Worm (Caenorhabditis elegans): ENCODE results near the gene srg-17.
A peak's percentile ranks its signal among the peaks of the same experiment; 100 is the strongest.

Gene srg-17

DNA sequence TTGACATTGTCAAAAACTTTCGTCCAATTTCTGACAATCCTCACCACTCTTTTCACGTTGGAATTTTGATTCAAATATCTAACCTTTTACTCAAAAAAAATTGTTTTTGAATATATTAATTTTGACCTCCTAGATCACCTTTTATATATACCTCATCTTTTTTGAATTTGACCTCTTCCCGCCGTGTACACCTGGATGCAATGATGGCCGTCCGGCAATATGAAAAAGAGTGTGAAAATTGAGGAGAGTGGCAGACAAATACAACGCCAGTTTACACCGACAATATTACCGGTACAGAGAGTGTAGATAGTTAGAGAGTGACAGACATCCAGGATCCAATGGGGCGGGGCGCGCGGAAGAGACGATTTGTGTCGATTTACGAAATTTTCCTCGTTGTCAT is 46.1 kb downstream of the srg-17 start, which contains the start of gene ceh-99 (continued):
- no peak for TF ChIP-seq F49E8.2 (tag; optimal IDR thresholded peaks at IDR 0.05; ENCODE audit: insufficient read depth)
- TF ChIP-seq nhr-80 (tag; optimal IDR thresholded peaks at IDR 0.05), result no peak
- TF ChIP-seq efl-1 (GFP tag; optimal IDR thresholded peaks at IDR 0.05), result peak; percentile 73
- peak; percentile 76 for TF ChIP-seq madf-6 (GFP tag; IDR thresholded peaks at IDR 0.05)
- no peak for TF ChIP-seq mel-28 (tag; optimal IDR thresholded peaks at IDR 0.05; ENCODE audit: borderline replicate concordance)
- TF ChIP-seq ceh-100 (GFP tag; IDR thresholded peaks at IDR 0.05), result no peak
- no peak for TF ChIP-seq dox-1 (GFP tag; IDR thresholded peaks at IDR 0.05)
- TF ChIP-seq madf-8 (GFP tag; conservative IDR thresholded peaks at IDR 0.05), result peak; percentile 50; the same call in 1 of the 2 replicates
- TF ChIP-seq ceh-58 (GFP tag; IDR thresholded peaks at IDR 0.05), result no peak
- no peak for TF ChIP-seq madf-10 (tag; optimal IDR thresholded peaks at IDR 0.05)
- no peak for TF ChIP-seq nhr-120 (GFP tag; IDR thresholded peaks at IDR 0.05)
- no peak for TF ChIP-seq nfya-1 (tag; optimal IDR thresholded peaks at IDR 0.05; ENCODE audit: borderline replicate concordance, insufficient read depth)
- no peak for TF ChIP-seq tlf-1 (GFP tag; optimal IDR thresholded peaks at IDR 0.05)
- no peak for TF ChIP-seq lin-26 (GFP tag; IDR thresholded peaks at IDR 0.05)
- TF ChIP-seq bed-1 (GFP tag; IDR thresholded peaks at IDR 0.05), result no peak
- no peak for TF ChIP-seq ztf-26 (tag; optimal IDR thresholded peaks at IDR 0.05)
- no peak for TF ChIP-seq somi-1 (GFP tag; optimal IDR thresholded peaks at IDR 0.05)
- TF ChIP-seq zfh-2 (GFP tag; conservative IDR thresholded peaks at IDR 0.05), result no peak
- no peak for TF ChIP-seq B0336.3 (GFP tag; IDR thresholded peaks at IDR 0.05)
- no peak for TF ChIP-seq nhr-27 (tag; optimal IDR thresholded peaks at IDR 0.05)
- TF ChIP-seq ceh-79 (tag; optimal IDR thresholded peaks at IDR 0.05), result no peak
- TF ChIP-seq cebp-1 (GFP tag; IDR thresholded peaks at IDR 0.05), result no peak
- no peak for TF ChIP-seq cebp-1 (tag; optimal IDR thresholded peaks at IDR 0.05)
- peak; percentile 14; the same call in 1 of the 2 replicates for TF ChIP-seq Y56A3A.18 (GFP tag; IDR thresholded peaks at IDR 0.05)
- no peak for TF ChIP-seq C06A6.2 (GFP tag; conservative IDR thresholded peaks at IDR 0.05)
- TF ChIP-seq lin-35 (GFP tag; optimal IDR thresholded peaks at IDR 0.05), result no peak
- peak; percentile 53; the same call in 1 of the 2 replicates for TF ChIP-seq pbrm-1 (GFP tag; IDR thresholded peaks at IDR 0.05)
- TF ChIP-seq lin-54 (GFP tag; optimal IDR thresholded peaks at IDR 0.05), result no peak
- no peak for TF ChIP-seq him-1 (tag; optimal IDR thresholded peaks at IDR 0.05)
- no peak for TF ChIP-seq F57A8.1 (GFP tag; optimal IDR thresholded peaks at IDR 0.05)
- TF ChIP-seq ztf-3 (GFP tag; optimal IDR thresholded peaks at IDR 0.05), result no peak
- TF ChIP-seq madf-3 (GFP tag; IDR thresholded peaks at IDR 0.05), result 0 out of 2 replicates have a peak, but pooled peaks have one; percentile 42
- TF ChIP-seq F22D6.2 (tag; optimal IDR thresholded peaks at IDR 0.05), result no peak
- TF ChIP-seq ceh-91 (GFP tag; IDR thresholded peaks at IDR 0.05), result no peak
- no peak for TF ChIP-seq mxl-1 (tag; optimal IDR thresholded peaks at IDR 0.05)
- no peak for TF ChIP-seq B0261.1 (tag; optimal IDR thresholded peaks at IDR 0.05)
- no peak for TF ChIP-seq atf-7 (tag; optimal IDR thresholded peaks at IDR 0.05)
- no peak for TF ChIP-seq F33H1.4 (GFP tag; IDR thresholded peaks at IDR 0.05)
- TF ChIP-seq sdz-38 (tag; optimal IDR thresholded peaks at IDR 0.05), result no peak
- no peak for TF ChIP-seq B0019.2 (GFP tag; conservative IDR thresholded peaks at IDR 0.05)
- no peak for TF ChIP-seq sea-2 (GFP tag; IDR thresholded peaks at IDR 0.05)
- no peak for TF ChIP-seq F55B11.4 (tag; optimal IDR thresholded peaks at IDR 0.05; ENCODE audit: borderline replicate concordance, insufficient read depth)
- TF ChIP-seq gei-17 (GFP tag; optimal IDR thresholded peaks at IDR 0.05), result no peak
- no peak for TF ChIP-seq hlh-12 (tag; optimal IDR thresholded peaks at IDR 0.05)

All from whole organism, young adult.